Worm (Caenorhabditis elegans) whole organism, early embryonic: ENCODE results near the gene C01G10.9.
A peak's percentile ranks its signal among the peaks of the same experiment; 100 is the strongest.

Source experiments
- B0310.2 ChIP-seq: sonication (generic microtip); optimal IDR thresholded peaks from 2 replicates; lab custom pipeline; 2016; ENCODE audit warnings: mild to moderate bottlenecking, missing genetic modification characterization, missing compliant biosample characterization
- F13C5.2 ChIP-seq: sonication (generic microtip); optimal IDR thresholded peaks from 2 replicates; lab custom pipeline; 2017; ENCODE audit warnings: mild to moderate bottlenecking, missing genetic modification characterization, inconsistent platforms, missing compliant biosample characterization
- aly-1 ChIP-seq: sonication (generic microtip); optimal IDR thresholded peaks from 2 replicates; lab custom pipeline; 2016; ENCODE audit warnings: missing genetic modification characterization, missing compliant biosample characterization
- ama-1 ChIP-seq: fragments of 150-350 bp; optimal IDR thresholded peaks from 2 replicates; lab custom pipeline; 2014
- ceh-13 ChIP-seq: fragments of 200-800 bp; sonication (Bioruptor generic); optimal IDR thresholded peaks from 2 replicates; lab custom pipeline; 2018; ENCODE audit warnings: mild to moderate bottlenecking, missing genetic modification characterization, missing compliant biosample characterization
- ceh-36 ChIP-seq: sonication (generic microtip); optimal IDR thresholded peaks from 2 replicates; lab custom pipeline; 2016; ENCODE audit warnings: missing genetic modification characterization, inconsistent platforms, missing compliant biosample characterization
- ets-7 ChIP-seq: sonication (generic microtip); optimal IDR thresholded peaks from 2 replicates; lab custom pipeline; 2016; ENCODE audit warnings: missing genotype, missing genetic modification characterization, missing compliant biosample characterization
- flt-1 ChIP-seq: fragments of 200-800 bp; sonication (Bioruptor generic); IDR thresholded peaks from 2 replicates; pipeline ENCODE4 v1.3.6; 2022; ENCODE audit warnings: missing genetic modification characterization, missing compliant biosample characterization
- hmbx-1 ChIP-seq: sonication (generic microtip); optimal IDR thresholded peaks from 2 replicates; lab custom pipeline; 2016; ENCODE audit warnings: mild to moderate bottlenecking, missing genetic modification characterization, missing compliant biosample characterization
- hmg-4 ChIP-seq: fragments of 200-800 bp; sonication (Bioruptor generic); optimal IDR thresholded peaks from 2 replicates; lab custom pipeline; 2018; ENCODE audit warnings: mild to moderate bottlenecking, missing genetic modification characterization, missing compliant biosample characterization
- hnd-1 ChIP-seq: sonication (generic microtip); optimal IDR thresholded peaks from 2 replicates; lab custom pipeline; 2016; ENCODE audit warnings: missing genetic modification characterization, missing compliant biosample characterization
- pes-1 ChIP-seq: fragments of 200-800 bp; sonication (Bioruptor generic); IDR thresholded peaks from 2 replicates; pipeline ENCODE4 v1.3.6; 2022; ENCODE audit warnings: missing genetic modification reagents, missing genetic modification characterization, missing compliant biosample characterization
- scrt-1 ChIP-seq: fragments of 200-800 bp; sonication (Bioruptor generic); IDR thresholded peaks from 2 replicates; pipeline ENCODE4 v1.3.6; 2022; ENCODE audit warnings: missing genetic modification characterization, missing compliant biosample characterization
- sea-1 ChIP-seq: fragments of 200-800 bp; sonication (Bioruptor generic); conservative IDR thresholded peaks from 2 replicates; pipeline ENCODE4 v1.3.6; 2022; ENCODE audit warnings: missing genetic modification characterization, missing compliant biosample characterization
- tbx-11 ChIP-seq: fragments of 200-800 bp; sonication (Bioruptor generic); IDR thresholded peaks from 2 replicates; pipeline ENCODE4 v1.3.6; 2022; ENCODE audit warnings: missing genetic modification characterization, missing compliant biosample characterization
- tbx-37 ChIP-seq: fragments of 200-800 bp; sonication (Bioruptor generic); conservative IDR thresholded peaks from 2 replicates; pipeline ENCODE4 v1.3.6; 2022; ENCODE audit warnings: missing genetic modification reagents, missing genetic modification characterization, missing compliant biosample characterization
- tra-4 ChIP-seq: sonication (generic microtip); optimal IDR thresholded peaks from 2 replicates; lab custom pipeline; 2017; ENCODE audit warnings: missing genetic modification characterization, missing compliant biosample characterization

C01G10.9 gene

ce11 chrV:15063987-15064386, 18.3 kb upstream of the C01G10.9 start, which contains the start of gene rap-2:
Gene rap-2, minus strand, starts transcription at chrV:15064087.
- TF ChIP-seq ceh-36 (tag; lab: Kevin White, UChicago) (no peak), ama-1 (lab: Kevin White, UChicago) (no peak), tbx-37 (GFP tag; lab: Robert Waterston, UW) (no peak), aly-1 (tag; lab: Kevin White, UChicago) (no peak), pes-1 (GFP tag; lab: Robert Waterston, UW) (no peak), hmg-4 (GFP tag; lab: Kevin White, UChicago) (no peak), hmbx-1 (tag; lab: Kevin White, UChicago) (no peak), tra-4 (tag; lab: Kevin White, UChicago) (no peak), tbx-11 (GFP tag; lab: Robert Waterston, UW) (no peak), flt-1 (GFP tag; lab: Robert Waterston, UW) (no peak), F13C5.2 (tag; lab: Kevin White, UChicago) (no peak), B0310.2 (tag; lab: Kevin White, UChicago) (no peak), hnd-1 (tag; lab: Kevin White, UChicago) (no peak)

- peak; percentile 75 for TF ChIP-seq F13C5.2 (tag; lab: Kevin White, UChicago)
- TF ChIP-seq hmg-4 (GFP tag; lab: Kevin White, UChicago) = peak; percentile 75
- TF ChIP-seq scrt-1 (GFP tag; lab: Robert Waterston, UW) = no peak
These were observed 17.1 kb upstream of the C01G10.9 start, which contains the start of gene C25D7.9 for ce11 chrV:15065068-15065744. Gene C25D7.9, plus strand, starts transcription at chrV:15065135.

ce11 chrV:15065837-15066348, 16.4 kb upstream of the C01G10.9 start, which contains the start of gene otub-1:
Gene otub-1, plus strand, starts transcription at chrV:15066298.
- TF ChIP-seq aly-1 (tag; lab: Kevin White, UChicago) (no peak), tbx-11 (GFP tag; lab: Robert Waterston, UW) (no peak), ets-7 (tag; lab: Kevin White, UChicago) (no peak), flt-1 (GFP tag; lab: Robert Waterston, UW) (no peak), B0310.2 (tag; lab: Kevin White, UChicago) (no peak), tbx-37 (GFP tag; lab: Robert Waterston, UW) (no peak), ama-1 (lab: Kevin White, UChicago) (no peak), tra-4 (tag; lab: Kevin White, UChicago) (no peak), hmg-4 (GFP tag; lab: Kevin White, UChicago) (no peak), pes-1 (GFP tag; lab: Robert Waterston, UW) (no peak), ceh-13 (no peak), scrt-1 (GFP tag; lab: Robert Waterston, UW) (no peak), hnd-1 (tag; lab: Kevin White, UChicago) (no peak), F13C5.2 (tag; lab: Kevin White, UChicago) (no peak), hmbx-1 (tag; lab: Kevin White, UChicago) (no peak), sea-1 (GFP tag; lab: Robert Waterston, UW) (no peak), ceh-36 (tag; lab: Kevin White, UChicago) (no peak)

- no peak for TF ChIP-seq ceh-13
- TF ChIP-seq tbx-37 (GFP tag; lab: Robert Waterston, UW) = no peak
- TF ChIP-seq ets-7 (tag; lab: Kevin White, UChicago) = no peak
- TF ChIP-seq ama-1 (lab: Kevin White, UChicago) = no peak
- TF ChIP-seq tbx-11 (GFP tag; lab: Robert Waterston, UW) = no peak
- no peak for TF ChIP-seq aly-1 (tag; lab: Kevin White, UChicago)
- TF ChIP-seq hnd-1 (tag; lab: Kevin White, UChicago) = no peak
- no peak for TF ChIP-seq ceh-36 (tag; lab: Kevin White, UChicago)
- TF ChIP-seq hmg-4 (GFP tag; lab: Kevin White, UChicago) = no peak
- no peak for TF ChIP-seq flt-1 (GFP tag; lab: Robert Waterston, UW)
- no peak for TF ChIP-seq F13C5.2 (tag; lab: Kevin White, UChicago)
- TF ChIP-seq tra-4 (tag; lab: Kevin White, UChicago) = no peak
- TF ChIP-seq B0310.2 (tag; lab: Kevin White, UChicago) = no peak
- TF ChIP-seq hmbx-1 (tag; lab: Kevin White, UChicago) = no peak
These were observed 15.2 kb upstream of the C01G10.9 start, which contains the start of gene C25D7.10 for ce11 chrV:15067165-15067564. Gene C25D7.10, plus strand, starts transcription at chrV:15067465.

- TF ChIP-seq aly-1 (tag; lab: Kevin White, UChicago) (no peak), ama-1 (lab: Kevin White, UChicago) (no peak), scrt-1 (GFP tag; lab: Robert Waterston, UW) (no peak), sea-1 (GFP tag; lab: Robert Waterston, UW) (no peak), hnd-1 (tag; lab: Kevin White, UChicago) (no peak), ceh-36 (tag; lab: Kevin White, UChicago) (no peak), tra-4 (tag; lab: Kevin White, UChicago) (no peak), ets-7 (tag; lab: Kevin White, UChicago) (no peak), flt-1 (GFP tag; lab: Robert Waterston, UW) (no peak), hmbx-1 (tag; lab: Kevin White, UChicago) (no peak), B0310.2 (tag; lab: Kevin White, UChicago) (no peak), F13C5.2 (tag; lab: Kevin White, UChicago) (no peak), tbx-37 (GFP tag; lab: Robert Waterston, UW) (no peak), hmg-4 (GFP tag; lab: Kevin White, UChicago) (no peak), tbx-11 (GFP tag; lab: Robert Waterston, UW) (no peak), pes-1 (GFP tag; lab: Robert Waterston, UW) (no peak), ceh-13 (no peak)
These were observed 14.0 kb upstream of the C01G10.9 start, which contains the start of gene dnj-3 for ce11 chrV:15068378-15068777. Gene dnj-3, plus strand, starts transcription at chrV:15068678.

ce11 chrV:15069435-15069985, 12.8 kb upstream of the C01G10.9 start:
- TF ChIP-seq sea-1 (GFP tag; lab: Robert Waterston, UW) (no peak), hmbx-1 (tag; lab: Kevin White, UChicago) (no peak), tra-4 (tag; lab: Kevin White, UChicago) (no peak), B0310.2 (tag; lab: Kevin White, UChicago) (no peak), ceh-13 (no peak), hnd-1 (tag; lab: Kevin White, UChicago) (no peak), F13C5.2 (tag; lab: Kevin White, UChicago) (no peak), ets-7 (tag; lab: Kevin White, UChicago) (no peak)
